Worm (Caenorhabditis elegans): ENCODE data around the gene srg-15.
A peak's percentile ranks its signal among the peaks of the same experiment; 100 is the strongest.

The srg-15 gene

ce11 chrII:8740326-8740949, 30.2 kb upstream of the srg-15 start:
- no peak for TF ChIP-seq mab-5 (tag; optimal IDR thresholded peaks at IDR 0.05)
- no peak for TF ChIP-seq bed-3 (GFP tag; optimal IDR thresholded peaks at IDR 0.05)
- peak; percentile 14 for TF ChIP-seq nhr-237 (tag; optimal IDR thresholded peaks at IDR 0.05)

ce11 chrII:8738955-8739354, 28.7 kb upstream of the srg-15 start:
- TF ChIP-seq lin-32 (GFP tag; optimal IDR thresholded peaks at IDR 0.05) = no peak
- TF ChIP-seq ceh-43 (GFP tag; optimal IDR thresholded peaks at IDR 0.05) = no peak

- TF ChIP-seq mls-2 (tag; optimal IDR thresholded peaks at IDR 0.05) (no peak), flh-1 (GFP tag; optimal IDR thresholded peaks at IDR 0.05) (no peak), ztf-11 (tag; optimal IDR thresholded peaks at IDR 0.05) (no peak), pha-4 (tag; optimal IDR thresholded peaks at IDR 0.05) (no peak), ces-1 (GFP tag; optimal IDR thresholded peaks at IDR 0.05) (no peak), sptf-1 (tag; optimal IDR thresholded peaks at IDR 0.05) (no peak), ceh-39 (tag; optimal IDR thresholded peaks at IDR 0.05) (no peak), hlh-1 (tag; optimal IDR thresholded peaks at IDR 0.05) (no peak), snpc-4 (tag; optimal IDR thresholded peaks at IDR 0.05) (no peak), drap-1 (GFP tag; optimal IDR thresholded peaks at IDR 0.05) (no peak), lin-32 (GFP tag; optimal IDR thresholded peaks at IDR 0.05) (no peak), nhr-12 (tag; optimal IDR thresholded peaks at IDR 0.05) (no peak), unc-120 (tag; optimal IDR thresholded peaks at IDR 0.05; ENCODE audit: poor library complexity, severe bottlenecking) (no peak), mep-1 (tag; optimal IDR thresholded peaks at IDR 0.05) (no peak), mab-5 (tag; optimal IDR thresholded peaks at IDR 0.05) (no peak), nhr-237 (tag; optimal IDR thresholded peaks at IDR 0.05) (no peak), ham-2 (GFP tag; optimal IDR thresholded peaks at IDR 0.05) (no peak), unc-62 (GFP tag; optimal IDR thresholded peaks at IDR 0.05) (no peak), bed-3 (GFP tag; optimal IDR thresholded peaks at IDR 0.05) (no peak)
Observed at ce11 chrII:8738244-8738643, 28.0 kb upstream of the srg-15 start.

- TF ChIP-seq ceh-43 (GFP tag; optimal IDR thresholded peaks at IDR 0.05) (no peak), sptf-1 (tag; optimal IDR thresholded peaks at IDR 0.05) (no peak), zip-8 (tag; optimal IDR thresholded peaks at IDR 0.05) (peak; percentile 72)
Observed at ce11 chrII:8737456-8737855, 27.2 kb upstream of the srg-15 start, which contains the start of gene idpb-4. TSS of gene idpb-4 (minus strand) at chrII:8737556.

- TF ChIP-seq pha-4 (tag; optimal IDR thresholded peaks at IDR 0.05) = peak; percentile 44
- TF ChIP-seq drap-1 (GFP tag; optimal IDR thresholded peaks at IDR 0.05) = no peak
Observed at ce11 chrII:8733627-8734026, 23.4 kb upstream of the srg-15 start.

- TF ChIP-seq pha-4 (tag; optimal IDR thresholded peaks at IDR 0.05) = peak; percentile 96
- no peak for TF ChIP-seq sptf-1 (tag; optimal IDR thresholded peaks at IDR 0.05)
Observed at ce11 chrII:8732339-8733100, 22.3 kb upstream of the srg-15 start, which contains the start of gene rol-6. TSS of gene rol-6 (plus strand) at chrII:8733050.

- TF ChIP-seq nhr-28 (tag; optimal IDR thresholded peaks at IDR 0.05) (no peak), pha-4 (tag; optimal IDR thresholded peaks at IDR 0.05) (peak; percentile 96), mab-5 (tag; optimal IDR thresholded peaks at IDR 0.05) (no peak), nhr-2 (tag; optimal IDR thresholded peaks at IDR 0.05) (no peak), sem-2 (GFP tag; optimal IDR thresholded peaks at IDR 0.05) (no peak), drap-1 (GFP tag; optimal IDR thresholded peaks at IDR 0.05) (no peak)
Observed at ce11 chrII:8731736-8732229, 21.6 kb upstream of the srg-15 start.

Data from whole organism, mixed stage, embryonic.